Fruit fly (Drosophila melanogaster) whole organism, embryonic: ENCODE results near the gene CG32099.

Source experiments
- CG10274 ChIP-seq: fragments of 200-800 bp; sonication (Bioruptor generic); optimal IDR thresholded peaks from 3 replicates; lab custom pipeline; 2017; ENCODE audit warnings: missing biosample characterization, mild to moderate bottlenecking, missing genetic modification characterization
- CG12299 ChIP-seq: fragments of 200-800 bp; sonication (Bioruptor generic); optimal IDR thresholded peaks from 2 replicates; lab custom pipeline; 2018; ENCODE audit warnings: missing biosample characterization, mild to moderate bottlenecking, missing genetic modification characterization
- CG1233 ChIP-seq: fragments of 200-800 bp; sonication (Bioruptor generic); optimal IDR thresholded peaks from 4 replicates; lab custom pipeline; 2018; ENCODE audit warnings: missing biosample characterization, mild to moderate bottlenecking, missing genetic modification characterization
- CG12659 ChIP-seq: fragments of 200-800 bp; sonication (Bioruptor generic); optimal IDR thresholded peaks from 3 replicates; lab custom pipeline; 2017; ENCODE audit warnings: mild to moderate bottlenecking, missing biosample characterization, missing genetic modification reagents, missing genetic modification characterization
- CG1602 ChIP-seq: fragments of 200-800 bp; sonication (Bioruptor generic); optimal IDR thresholded peaks from 3 replicates; lab custom pipeline; 2016; ENCODE audit warnings: missing biosample characterization, missing genetic modification characterization
- CG1647 ChIP-seq: fragments of 200-800 bp; sonication (Bioruptor generic); optimal IDR thresholded peaks from 3 replicates; lab custom pipeline; 2016; ENCODE audit warnings: missing biosample characterization, missing genetic modification characterization
- CG17612 ChIP-seq: fragments of 200-800 bp; sonication (Bioruptor generic); IDR thresholded peaks from 2 replicates; pipeline ENCODE4 v1.3.6; 2022; ENCODE audit warnings: missing biosample characterization, missing genetic modification characterization
- CG30431 ChIP-seq: fragments of 200-800 bp; sonication (Bioruptor generic); optimal IDR thresholded peaks from 2 replicates; lab custom pipeline; 2017; ENCODE audit warnings: missing biosample characterization, missing genetic modification characterization
- CG33557 ChIP-seq: fragments of 200-800 bp; sonication (Bioruptor generic); optimal IDR thresholded peaks from 2 replicates; lab custom pipeline; 2019; ENCODE audit warnings: missing biosample characterization, mild to moderate bottlenecking, missing genetic modification characterization, moderate library complexity
- CG4820 ChIP-seq: fragments of 200-800 bp; sonication (Bioruptor generic); optimal IDR thresholded peaks from 3 replicates; lab custom pipeline; 2016; ENCODE audit warnings: missing biosample characterization, missing genetic modification characterization
- CG6854 ChIP-seq: fragments of 200-800 bp; sonication (Bioruptor generic); optimal IDR thresholded peaks from 3 replicates; lab custom pipeline; 2017; ENCODE audit warnings: missing biosample characterization, mild to moderate bottlenecking, missing genetic modification characterization
- Dbx ChIP-seq: fragments of 200-800 bp; sonication (Bioruptor generic); IDR thresholded peaks from 3 replicates; pipeline ENCODE4 v1.3.6; 2022; ENCODE audit warnings: missing biosample characterization, missing genetic modification characterization
- Dll ChIP-seq: fragments of 200-800 bp; sonication (Bioruptor generic); IDR thresholded peaks from 4 replicates; pipeline ENCODE4 v1.3.6; 2022; ENCODE audit warnings: missing biosample characterization, missing genetic modification characterization; ENCODE audit not compliant: partially characterized antibody
- Fer3 ChIP-seq: fragments of 200-800 bp; sonication (Bioruptor generic); optimal IDR thresholded peaks from 2 replicates; lab custom pipeline; 2018; ENCODE audit warnings: missing biosample characterization, mild to moderate bottlenecking, missing genetic modification characterization, moderate library complexity
- Gsc ChIP-seq: fragments of 200-800 bp; sonication (Bioruptor generic); IDR thresholded peaks from 2 replicates; pipeline ENCODE4 v1.3.6; 2022; ENCODE audit warnings: missing biosample characterization, missing genetic modification characterization
- HLHmδ ChIP-seq: fragments of 200-800 bp; sonication (Bioruptor generic); optimal IDR thresholded peaks from 2 replicates; lab custom pipeline; 2018; ENCODE audit warnings: missing biosample characterization, mild to moderate bottlenecking, missing genetic modification characterization, moderate library complexity
- HmgZ ChIP-seq: fragments of 200-800 bp; sonication (Bioruptor generic); optimal IDR thresholded peaks from 2 replicates; lab custom pipeline; 2018; ENCODE audit warnings: missing biosample characterization, mild to moderate bottlenecking, missing genetic modification characterization
- Hmr ChIP-seq: fragments of 200-800 bp; sonication (Bioruptor generic); optimal IDR thresholded peaks from 3 replicates; lab custom pipeline; 2017; ENCODE audit warnings: mild to moderate bottlenecking, missing biosample characterization, missing genetic modification reagents, missing genetic modification characterization
- Hr3 ChIP-seq: fragments of 200-800 bp; sonication (Bioruptor generic); optimal IDR thresholded peaks from 3 replicates; lab custom pipeline; 2016; ENCODE audit warnings: missing biosample characterization, missing genetic modification characterization
- Mad ChIP-seq: fragments of 200-800 bp; sonication (Bioruptor generic); optimal IDR thresholded peaks from 2 replicates; lab custom pipeline; 2016; ENCODE audit warnings: missing biosample characterization, missing genetic modification characterization
- Med ChIP-seq: fragments of 200-800 bp; sonication (Bioruptor generic); peaks from one replicate; lab custom pipeline; 2016; ENCODE audit warnings: missing biosample characterization, missing genetic modification characterization, mild to moderate bottlenecking, inconsistent platforms, moderate library complexity
- Mes4 ChIP-seq: fragments of 200-800 bp; sonication (Bioruptor generic); optimal IDR thresholded peaks from 2 replicates; lab custom pipeline; 2016; ENCODE audit warnings: missing biosample characterization, missing genetic modification characterization
- Mrtf ChIP-seq: fragments of 200-800 bp; sonication (Bioruptor generic); IDR thresholded peaks from 3 replicates; pipeline ENCODE4 v1.3.6; 2022; ENCODE audit warnings: missing biosample characterization, missing genetic modification characterization
- NC2α ChIP-seq: fragments of 200-800 bp; sonication (Bioruptor generic); optimal IDR thresholded peaks from 2 replicates; lab custom pipeline; 2016; ENCODE audit warnings: missing biosample characterization, missing genetic modification characterization
- Nf-YB ChIP-seq: fragments of 200-800 bp; sonication (Bioruptor generic); optimal IDR thresholded peaks from 3 replicates; lab custom pipeline; 2019; ENCODE audit warnings: missing biosample characterization, mild to moderate bottlenecking, missing genetic modification characterization, moderate library complexity
- NfI ChIP-seq: fragments of 200-800 bp; sonication (Bioruptor generic); optimal IDR thresholded peaks from 3 replicates; lab custom pipeline; 2018; ENCODE audit warnings: missing biosample characterization, mild to moderate bottlenecking, missing genetic modification characterization, moderate library complexity
- PHDP ChIP-seq: fragments of 200-800 bp; sonication (Bioruptor generic); optimal IDR thresholded peaks from 3 replicates; lab custom pipeline; 2018; ENCODE audit warnings: missing biosample characterization, mild to moderate bottlenecking, missing genetic modification characterization, moderate library complexity
- Ptx1 ChIP-seq: fragments of 200-800 bp; sonication (Bioruptor generic); IDR thresholded peaks from 2 replicates; pipeline ENCODE4 v1.3.6; 2022; ENCODE audit warnings: missing biosample characterization, missing genetic modification characterization
- Side ChIP-seq: fragments of 200-800 bp; sonication (Bioruptor generic); optimal IDR thresholded peaks from 2 replicates; lab custom pipeline; 2016; ENCODE audit warnings: missing biosample characterization, missing genetic modification characterization
- Six4 ChIP-seq: fragments of 200-800 bp; sonication (Bioruptor generic); optimal IDR thresholded peaks from 2 replicates; lab custom pipeline; 2016; ENCODE audit warnings: missing biosample characterization, missing genetic modification characterization
- Xbp1 ChIP-seq: fragments of 200-800 bp; sonication (Bioruptor generic); optimal IDR thresholded peaks from 3 replicates; lab custom pipeline; 2016; ENCODE audit warnings: missing biosample characterization, mild to moderate bottlenecking, missing genetic modification characterization
- amos ChIP-seq: fragments of 200-800 bp; sonication (Bioruptor generic); IDR thresholded peaks from 2 replicates; pipeline ENCODE4 v1.3.6; 2022; ENCODE audit warnings: missing biosample characterization, missing genetic modification characterization; ENCODE audit not compliant: partially characterized antibody
- bsh ChIP-seq, 2 experiments: fragments of 200-800 bp; sonication (Bioruptor generic); optimal IDR thresholded peaks; 2 replicates each; lab custom pipeline; 2017 to 2018; ENCODE audit warnings: mild to moderate bottlenecking in 2 of 2, missing biosample characterization in 2 of 2, missing genetic modification characterization in 2 of 2, moderate library complexity in 1 of 2
- cg ChIP-seq: fragments of 200-800 bp; sonication (Bioruptor generic); optimal IDR thresholded peaks from 3 replicates; lab custom pipeline; 2019; ENCODE audit warnings: missing biosample characterization, mild to moderate bottlenecking, missing genetic modification characterization, moderate library complexity
- crc ChIP-seq: fragments of 200-800 bp; sonication (Bioruptor generic); optimal IDR thresholded peaks from 2 replicates; lab custom pipeline; 2016; ENCODE audit warnings: missing biosample characterization, missing genetic modification characterization
- croc ChIP-seq: fragments of 200-800 bp; sonication (Bioruptor generic); conservative IDR thresholded peaks from 3 replicates; pipeline ENCODE4 v1.3.6; 2022; ENCODE audit warnings: missing biosample characterization, missing genetic modification characterization
- dmrt99B ChIP-seq: fragments of 200-800 bp; sonication (Bioruptor generic); optimal IDR thresholded peaks from 2 replicates; lab custom pipeline; 2018; ENCODE audit warnings: missing biosample characterization, mild to moderate bottlenecking, missing genetic modification characterization, moderate library complexity
- fd3F ChIP-seq: fragments of 200-800 bp; sonication (Bioruptor generic); optimal IDR thresholded peaks from 2 replicates; lab custom pipeline; 2018; ENCODE audit warnings: missing biosample characterization, mild to moderate bottlenecking, missing genetic modification characterization, moderate library complexity
- gce ChIP-seq: fragments of 200-800 bp; sonication (Bioruptor generic); IDR thresholded peaks from 3 replicates; pipeline ENCODE4 v1.3.6; 2022; ENCODE audit warnings: missing biosample characterization, missing genetic modification characterization
- gem ChIP-seq: fragments of 200-800 bp; sonication (Bioruptor generic); optimal IDR thresholded peaks from 2 replicates; lab custom pipeline; 2019; ENCODE audit warnings: missing biosample characterization, mild to moderate bottlenecking, missing genetic modification characterization, moderate library complexity
- inv ChIP-seq: fragments of 200-800 bp; sonication (Bioruptor generic); IDR thresholded peaks from 2 replicates; pipeline ENCODE4 v1.3.6; 2022; ENCODE audit warnings: missing biosample characterization, missing genetic modification characterization; ENCODE audit not compliant: partially characterized antibody
- kni ChIP-seq: fragments of 200-800 bp; sonication (Bioruptor generic); optimal IDR thresholded peaks from 3 replicates; lab custom pipeline; 2017; ENCODE audit warnings: mild to moderate bottlenecking, missing biosample characterization, missing genetic modification reagents, missing genetic modification characterization
- pan ChIP-seq, 4 experiments: fragments of >200 bp in 3 of 4; fragments of 200-800 bp in 1 of 4; sonication (Bioruptor generic) in 1 of 4; optimal IDR thresholded peaks in 3 of 4; IDR thresholded peaks in 1 of 4; 2 replicates each; pipeline versions ENCODE4 v1.3.6 to Lab custom; 2017 to 2022; ENCODE audit warnings: missing biosample characterization in 2 of 4, missing genetic modification characterization in 2 of 4, mixed read lengths in 1 of 4
- pzg ChIP-seq: fragments of 200-800 bp; sonication (Bioruptor generic); optimal IDR thresholded peaks from 3 replicates; lab custom pipeline; 2018; ENCODE audit warnings: missing biosample characterization, mild to moderate bottlenecking, missing genetic modification characterization, moderate library complexity
- row ChIP-seq: fragments of 200-800 bp; sonication (Bioruptor generic); IDR thresholded peaks from 3 replicates; pipeline ENCODE4 v1.3.6; 2022; ENCODE audit warnings: missing biosample characterization, missing genetic modification characterization
- run ChIP-seq: fragments of 200-800 bp; sonication (Bioruptor generic); optimal IDR thresholded peaks from 3 replicates; lab custom pipeline; 2018; ENCODE audit warnings: missing biosample characterization, mild to moderate bottlenecking, missing genetic modification characterization
- sqz ChIP-seq: fragments of 200-800 bp; sonication (Bioruptor generic); optimal IDR thresholded peaks from 3 replicates; lab custom pipeline; 2018; ENCODE audit warnings: missing biosample characterization, mild to moderate bottlenecking, missing genetic modification characterization
- stc ChIP-seq: fragments of 200-800 bp; sonication (Bioruptor generic); IDR thresholded peaks from 2 replicates; pipeline ENCODE4 v1.3.6; 2022; ENCODE audit warnings: missing biosample characterization, missing genetic modification characterization
- trem ChIP-seq: fragments of 200-800 bp; optimal IDR thresholded peaks from 3 replicates; lab custom pipeline; 2019; ENCODE audit warnings: missing biosample characterization, mild to moderate bottlenecking, missing genetic modification characterization, moderate library complexity
- wdn ChIP-seq: fragments of 200-800 bp; sonication (Bioruptor generic); IDR thresholded peaks from 2 replicates; pipeline ENCODE4 v1.3.6; 2022; ENCODE audit warnings: missing biosample characterization, missing genetic modification characterization

The CG32099 gene

dm6 chr3L:12136630-12137029 is 12.4 kb upstream of the CG32099 start, which contains the start of the genes CG5645 and Atg12 (continued):
- TF ChIP-seq CG12659 (peak; percentile 60), CG10274 (GFP tag; lab: Kevin White, UChicago) (no peak), fd3F (GFP tag; lab: Kevin White, UChicago) (peak; percentile 8), gem (tag; lab: Kevin White, UChicago) (peak; percentile 84), sqz (no peak), trem (tag; lab: Kevin White, UChicago) (peak; percentile 62), CG12299 (peak; percentile 60), cg (GFP tag; lab: Kevin White, UChicago) (no peak), pan (optimal IDR thresholded peaks at IDR 0.05; lab: Kevin White, UChicago) (no peak), pan (GFP tag; optimal IDR thresholded peaks at IDR 0.05 in 1 of 2, IDR thresholded peaks at IDR 0.05 in 1 of 2) (peak in 1 of 2 experiments; percentile 69), CG1602 (GFP tag; lab: Kevin White, UChicago) (peak; percentile 5), Six4 (GFP tag; lab: Kevin White, UChicago) (peak; percentile 68), CG1233 (GFP tag; lab: Kevin White, UChicago) (no peak), Fer3 (tag; lab: Kevin White, UChicago) (peak; percentile 64), dmrt99B (tag; lab: Kevin White, UChicago) (peak; percentile 51), NfI (GFP tag; lab: Kevin White, UChicago) (peak; percentile 28), inv (GFP tag; lab: Robert Waterston, UW) (peak; percentile 79), pzg (peak; percentile 40), Hmr (peak; percentile 44), PHDP (peak; percentile 54), CG4820 (GFP tag; lab: Kevin White, UChicago) (peak; percentile 60), CG6854 (GFP tag; lab: Kevin White, UChicago) (no peak), stc (GFP tag; lab: Robert Waterston, UW) (no peak), HmgZ (tag; lab: Kevin White, UChicago) (peak; percentile 23), Ptx1 (GFP tag; lab: Robert Waterston, UW) (peak; percentile 73), Mes4 (GFP tag; lab: Kevin White, UChicago) (no peak), Side (GFP tag; lab: Kevin White, UChicago) (no peak), CG30431 (GFP tag; lab: Kevin White, UChicago) (no peak), CG17612 (GFP tag; lab: Robert Waterston, UW) (no peak), CG33557 (peak; percentile 7), bsh (GFP tag; optimal IDR thresholded peaks at IDR 0.05; lab: Kevin White, UChicago) (peak in 1 of 2 experiments; percentile 47), gce (no peak), kni (GFP tag; lab: Kevin White, UChicago) (no peak), row (GFP tag; lab: Robert Waterston, UW) (peak; percentile 88), wdn (GFP tag; lab: Robert Waterston, UW) (no peak), Gsc (GFP tag; lab: Robert Waterston, UW) (no peak), Mad (GFP tag; lab: Kevin White, UChicago) (no peak), Nf-YB (GFP tag; lab: Kevin White, UChicago) (no peak), amos (GFP tag; lab: Robert Waterston, UW) (peak; percentile 78), CG1647 (GFP tag; lab: Kevin White, UChicago) (no peak), run (tag; lab: Kevin White, UChicago) (no peak), Xbp1 (GFP tag; lab: Kevin White, UChicago) (peak; percentile 10), HLHmδ (no peak), Med (GFP tag; lab: Kevin White, UChicago) (no peak), Dll (GFP tag; lab: Robert Waterston, UW) (peak; percentile 94), croc (GFP tag; lab: Robert Waterston, UW) (no peak), crc (GFP tag; lab: Kevin White, UChicago) (no peak), Mrtf (GFP tag; lab: Robert Waterston, UW) (no peak), Dbx (GFP tag; lab: Robert Waterston, UW) (peak; percentile 73; the same call in 2 of the 3 replicates), Hr3 (GFP tag; lab: Kevin White, UChicago) (peak; percentile 8), NC2α (GFP tag; lab: Kevin White, UChicago) (no peak)
